Worm (Caenorhabditis elegans): Measurements from ENCODE around the gene M110.7.

Gene M110.7

DNA sequence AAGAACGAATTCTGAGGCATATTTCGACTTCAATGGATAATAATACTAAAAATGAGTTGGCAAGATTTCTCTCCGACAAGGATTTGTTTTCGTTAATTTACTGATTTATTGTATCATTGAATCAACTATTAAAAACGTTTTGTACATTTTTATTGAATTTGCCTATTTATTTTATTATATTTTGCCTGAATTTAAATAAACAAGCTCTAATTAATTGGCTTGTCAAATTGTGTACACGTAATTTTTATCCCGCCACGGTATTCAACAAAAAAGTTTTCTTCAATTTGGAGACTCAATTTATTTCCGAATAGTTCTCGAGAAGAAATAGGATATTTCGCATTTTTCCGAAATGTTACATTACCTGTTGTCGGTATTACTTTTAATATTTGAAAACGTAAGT is at the start of gene M110.7:
M110.7 (plus strand) TSS at position 301 of the 400 bp plus-strand sequence.
- no peak for TF ChIP-seq zag-1 (tag; optimal IDR thresholded peaks at IDR 0.05)
- no peak for TF ChIP-seq lin-15B (tag; optimal IDR thresholded peaks at IDR 0.05)
- TF ChIP-seq snpc-4 (tag; optimal IDR thresholded peaks at IDR 0.05): no peak
- no peak for TF ChIP-seq nhr-12 (tag; optimal IDR thresholded peaks at IDR 0.05)
- TF ChIP-seq jun-1 (tag; optimal IDR thresholded peaks at IDR 0.05): no peak
- no peak for TF ChIP-seq ceh-9 (tag; optimal IDR thresholded peaks at IDR 0.05)
- no peak for TF ChIP-seq nhr-25 (tag; optimal IDR thresholded peaks at IDR 0.05)
- no peak for TF ChIP-seq pha-4 (tag; optimal IDR thresholded peaks at IDR 0.05)
- TF ChIP-seq mdl-1 (tag; optimal IDR thresholded peaks at IDR 0.05): no peak
- TF ChIP-seq ceh-82 (tag; optimal IDR thresholded peaks at IDR 0.05): no peak
- no peak for TF ChIP-seq hmg-11 (tag; optimal IDR thresholded peaks at IDR 0.05)
- TF ChIP-seq ceh-28 (tag; optimal IDR thresholded peaks at IDR 0.05): no peak
- TF ChIP-seq unc-39 (tag; optimal IDR thresholded peaks at IDR 0.05): no peak
- no peak for TF ChIP-seq mml-1 (tag; optimal IDR thresholded peaks at IDR 0.05)
- TF ChIP-seq lin-39 (tag; optimal IDR thresholded peaks at IDR 0.05): no peak
- no peak for TF ChIP-seq eor-1 (tag; optimal IDR thresholded peaks at IDR 0.05)

DNA sequence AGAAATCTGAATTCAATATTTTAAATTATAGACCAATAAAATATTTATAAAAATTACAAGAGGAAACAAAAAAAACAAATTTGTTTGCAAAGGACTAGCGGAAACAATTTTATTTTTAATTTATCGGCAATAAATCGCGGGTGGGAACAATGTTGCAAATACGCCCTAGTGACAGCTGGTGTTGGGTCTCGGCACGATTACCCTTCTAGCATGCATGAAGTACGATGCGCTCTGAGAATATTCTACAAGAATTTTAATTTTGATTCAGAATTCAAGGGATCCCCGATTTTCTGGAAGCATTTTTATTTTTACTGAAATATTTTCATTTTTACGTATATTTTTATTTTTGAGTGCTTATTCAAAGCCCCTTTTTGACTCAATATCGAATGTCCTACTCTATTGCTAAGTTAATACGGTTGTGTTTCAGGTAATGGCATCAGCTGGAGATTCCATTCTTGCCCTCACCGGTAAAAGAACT is 47.5 kb upstream of the M110.7 start, which contains the start of the genes mig-5 and cct-1:
mig-5 (minus strand) TSS at position 8 of the 478 bp plus-strand sequence.
cct-1 (plus strand) TSS at position 428 of the 478 bp plus-strand sequence.
- TF ChIP-seq ztf-4 (tag; optimal IDR thresholded peaks at IDR 0.05) (no peak), lin-15B (tag; optimal IDR thresholded peaks at IDR 0.05) (peak; percentile 99), pqm-1 (tag; optimal IDR thresholded peaks at IDR 0.05) (peak; percentile 92), unc-62 (GFP tag; optimal IDR thresholded peaks at IDR 0.05) (peak; percentile 86), elt-3 (tag; optimal IDR thresholded peaks at IDR 0.05) (peak in 2 of 3 experiments; percentile 20 to 79), jun-1 (tag; optimal IDR thresholded peaks at IDR 0.05) (peak; percentile 95), ceh-28 (tag; optimal IDR thresholded peaks at IDR 0.05) (peak; percentile 94), ceh-82 (tag; optimal IDR thresholded peaks at IDR 0.05) (peak; percentile 96), ztf-11 (tag; optimal IDR thresholded peaks at IDR 0.05) (no peak), elt-1 (tag; optimal IDR thresholded peaks at IDR 0.05) (peak; percentile 86), nfya-1 (tag; optimal IDR thresholded peaks at IDR 0.05; ENCODE audit: insufficient read depth) (peak; percentile 99), ceh-16 (tag; optimal IDR thresholded peaks at IDR 0.05) (peak; percentile 48), lin-39 (tag; optimal IDR thresholded peaks at IDR 0.05) (peak; percentile 96), eor-1 (tag; optimal IDR thresholded peaks at IDR 0.05) (no peak), fkh-2 (tag; optimal IDR thresholded peaks at IDR 0.05) (no peak), zag-1 (tag; optimal IDR thresholded peaks at IDR 0.05) (peak; percentile 81), egl-5 (tag; optimal IDR thresholded peaks at IDR 0.05) (peak; percentile 98), nhr-43 (tag; optimal IDR thresholded peaks at IDR 0.05; ENCODE audit: poor library complexity, severe bottlenecking) (peak; percentile 98), ama-1 (optimal IDR thresholded peaks at IDR 0.05) (peak; percentile 77), nhr-67 (tag; optimal IDR thresholded peaks at IDR 0.05) (no peak), nhr-76 (tag; optimal IDR thresholded peaks at IDR 0.05) (peak; percentile 35), aly-2 (tag; optimal IDR thresholded peaks at IDR 0.05) (peak; percentile 91), tbx-2 (tag; optimal IDR thresholded peaks at IDR 0.05) (peak; percentile 91), snpc-4 (tag; optimal IDR thresholded peaks at IDR 0.05) (peak; percentile 86), ceh-9 (tag; optimal IDR thresholded peaks at IDR 0.05) (no peak), fos-1 (tag; optimal IDR thresholded peaks at IDR 0.05) (peak; percentile 20), mdl-1 (tag; optimal IDR thresholded peaks at IDR 0.05) (peak; percentile 62), elt-2 (tag; optimal IDR thresholded peaks at IDR 0.05) (peak; percentile 80), lsy-12 (tag; optimal IDR thresholded peaks at IDR 0.05) (peak; percentile 96), R02D3.7 (tag; optimal IDR thresholded peaks at IDR 0.05) (peak; percentile 95), sea-2 (GFP tag; optimal IDR thresholded peaks at IDR 0.05) (no peak), unc-39 (tag; optimal IDR thresholded peaks at IDR 0.05) (no peak), pha-4 (tag; optimal IDR thresholded peaks at IDR 0.05) (peak; percentile 99), nhr-77 (tag; optimal IDR thresholded peaks at IDR 0.05) (peak; percentile 93), nhr-28 (tag; optimal IDR thresholded peaks at IDR 0.05) (peak; percentile 62), mml-1 (tag; optimal IDR thresholded peaks at IDR 0.05) (no peak), nhr-237 (tag; optimal IDR thresholded peaks at IDR 0.05) (no peak), nhr-23 (tag; optimal IDR thresholded peaks at IDR 0.05) (peak; percentile 99), nhr-11 (tag; optimal IDR thresholded peaks at IDR 0.05) (peak; percentile 92), daf-12 (tag; optimal IDR thresholded peaks at IDR 0.05) (peak; percentile 30), skn-1 (tag; optimal IDR thresholded peaks at IDR 0.05) (peak; percentile 96), fkh-10 (GFP tag; optimal IDR thresholded peaks at IDR 0.05) (peak; percentile 91), nhr-12 (tag; optimal IDR thresholded peaks at IDR 0.05) (no peak), nhr-25 (tag; optimal IDR thresholded peaks at IDR 0.05) (peak; percentile 94), egl-27 (tag; optimal IDR thresholded peaks at IDR 0.05) (peak; percentile 29), hmg-11 (tag; optimal IDR thresholded peaks at IDR 0.05) (peak; percentile 96), ZK546.5 (tag; optimal IDR thresholded peaks at IDR 0.05) (peak; percentile 52)
